Fruit fly (Drosophila melanogaster) whole organism, prepupa: ENCODE results near the gene CG3349.
A peak's percentile ranks its signal among the peaks of the same experiment; 100 is the strongest.

Experiments used
- Blimp-1 ChIP-seq: fragments of 200-800 bp; sonication (Bioruptor generic); optimal IDR thresholded peaks from 3 replicates; lab custom pipeline; 2017; ENCODE audit warnings: missing biosample characterization, missing genetic modification characterization, mild to moderate bottlenecking, moderate library complexity, missing genetic modification reagents
- CG10631 ChIP-seq: fragments of 200-800 bp; sonication (Bioruptor generic); optimal IDR thresholded peaks from 2 replicates; lab custom pipeline; 2016; ENCODE audit warnings: missing biosample characterization, missing genetic modification characterization
- CG10669 ChIP-seq: fragments of 200-800 bp; sonication (Bioruptor generic); optimal IDR thresholded peaks from 3 replicates; lab custom pipeline; 2018; ENCODE audit warnings: missing biosample characterization, mild to moderate bottlenecking, missing genetic modification characterization, moderate library complexity
- CG11294 ChIP-seq: fragments of 200-800 bp; sonication (Bioruptor generic); IDR thresholded peaks from 2 replicates; pipeline ENCODE4 v1.3.6; 2022; ENCODE audit warnings: missing biosample characterization, missing genetic modification characterization
- CG11762 ChIP-seq: fragments of 200-800 bp; sonication (Bioruptor generic); optimal IDR thresholded peaks from 3 replicates; lab custom pipeline; 2016; ENCODE audit warnings: missing biosample characterization, missing genetic modification characterization; ENCODE audit not compliant: insufficient read depth
- CG15336 ChIP-seq: fragments of 200-800 bp; sonication (Bioruptor generic); IDR thresholded peaks from 2 replicates; pipeline ENCODE4 v1.3.6; 2022; ENCODE audit warnings: missing biosample characterization, missing genetic modification characterization
- CG1621 ChIP-seq: fragments of 200-800 bp; sonication (Bioruptor generic); optimal IDR thresholded peaks from 3 replicates; lab custom pipeline; 2018; ENCODE audit warnings: missing biosample characterization, mild to moderate bottlenecking, missing genetic modification characterization
- CG16779 ChIP-seq: fragments of 200-800 bp; sonication (Bioruptor generic); optimal IDR thresholded peaks from 3 replicates; lab custom pipeline; 2017; ENCODE audit warnings: missing biosample characterization, mild to moderate bottlenecking, missing genetic modification characterization
- CG3032 ChIP-seq: fragments of 200-800 bp; optimal IDR thresholded peaks from 2 replicates; lab custom pipeline; 2019; ENCODE audit warnings: missing biosample characterization, mild to moderate bottlenecking, missing genetic modification characterization, moderate library complexity
- CG31627 ChIP-seq: fragments of 200-800 bp; sonication (Bioruptor generic); optimal IDR thresholded peaks from 3 replicates; lab custom pipeline; 2016; ENCODE audit warnings: missing biosample characterization, missing genetic modification characterization
- CG32006 ChIP-seq: fragments of 200-800 bp; sonication (Bioruptor generic); optimal IDR thresholded peaks from 3 replicates; lab custom pipeline; 2017; ENCODE audit warnings: missing biosample characterization, mild to moderate bottlenecking, missing genetic modification characterization
- CG34406 ChIP-seq: fragments of 200-800 bp; sonication (Bioruptor generic); optimal IDR thresholded peaks from 3 replicates; lab custom pipeline; 2016; ENCODE audit warnings: missing biosample characterization, missing genetic modification characterization
- CG3919 ChIP-seq: fragments of 200-800 bp; sonication (Bioruptor generic); optimal IDR thresholded peaks from 3 replicates; lab custom pipeline; 2016; ENCODE audit warnings: missing biosample characterization, missing genetic modification characterization
- CG4318 ChIP-seq: fragments of 200-800 bp; sonication (Bioruptor generic); optimal IDR thresholded peaks from 3 replicates; lab custom pipeline; 2017; ENCODE audit warnings: missing biosample characterization, mild to moderate bottlenecking, missing genetic modification characterization
- CG6808 ChIP-seq: fragments of 200-800 bp; sonication (Bioruptor generic); optimal IDR thresholded peaks from 3 replicates; lab custom pipeline; 2017; ENCODE audit warnings: missing biosample characterization, missing genetic modification characterization, mild to moderate bottlenecking, moderate library complexity, missing genetic modification reagents
- CG6854 ChIP-seq: fragments of 200-800 bp; sonication (Bioruptor generic); optimal IDR thresholded peaks from 2 replicates; lab custom pipeline; 2017; ENCODE audit warnings: missing biosample characterization, mild to moderate bottlenecking, missing genetic modification characterization
- CG7368 ChIP-seq: fragments of 200-800 bp; sonication (Bioruptor generic); optimal IDR thresholded peaks from 3 replicates; lab custom pipeline; 2016; ENCODE audit warnings: missing biosample characterization, missing genetic modification characterization
- CG8319 ChIP-seq: fragments of 200-800 bp; sonication (Bioruptor generic); optimal IDR thresholded peaks from 3 replicates; lab custom pipeline; 2016; ENCODE audit warnings: missing biosample characterization, missing genetic modification characterization
- CG8632 ChIP-seq: fragments of 200-800 bp; sonication (Bioruptor generic); optimal IDR thresholded peaks from 3 replicates; lab custom pipeline; 2016; ENCODE audit warnings: missing biosample characterization, missing genetic modification characterization
- Eip75B ChIP-seq: fragments of 200-800 bp; sonication (Bioruptor generic); optimal IDR thresholded peaks from 3 replicates; lab custom pipeline; 2016; ENCODE audit warnings: missing biosample characterization, missing genetic modification characterization
- Eip78C ChIP-seq: fragments of 200-800 bp; sonication (Bioruptor generic); peaks from one replicate; lab custom pipeline; 2016; ENCODE audit warnings: missing biosample characterization, missing genetic modification characterization
- Eip93F ChIP-seq: fragments of 200-800 bp; sonication (Bioruptor generic); optimal IDR thresholded peaks from 2 replicates; lab custom pipeline; 2016; ENCODE audit warnings: missing biosample characterization, mild to moderate bottlenecking, missing genetic modification characterization
- Ets96B ChIP-seq: fragments of 200-800 bp; optimal IDR thresholded peaks from 2 replicates; lab custom pipeline; 2019; ENCODE audit warnings: missing biosample characterization, mild to moderate bottlenecking, missing genetic modification characterization, moderate library complexity
- Gug ChIP-seq: fragments of 200-800 bp; sonication (Bioruptor generic); IDR thresholded peaks from 2 replicates; pipeline ENCODE4 v1.3.6; 2022; ENCODE audit warnings: missing biosample characterization, missing genetic modification characterization
- Hr39 ChIP-seq: fragments of 200-800 bp; sonication (Bioruptor generic); optimal IDR thresholded peaks from 2 replicates; lab custom pipeline; 2016; ENCODE audit warnings: missing biosample characterization, missing genetic modification characterization
- Hr4 ChIP-seq: fragments of 200-800 bp; sonication (Bioruptor generic); optimal IDR thresholded peaks from 3 replicates; lab custom pipeline; 2016; ENCODE audit warnings: missing biosample characterization, missing genetic modification characterization
- Lpt ChIP-seq: fragments of 200-800 bp; sonication (Bioruptor generic); optimal IDR thresholded peaks from 3 replicates; lab custom pipeline; 2016; ENCODE audit warnings: missing biosample characterization, missing genetic modification characterization
- Met ChIP-seq: fragments of 200-800 bp; sonication (Bioruptor generic); optimal IDR thresholded peaks from 3 replicates; lab custom pipeline; 2016; ENCODE audit warnings: missing biosample characterization, missing genetic modification characterization
- Sox102F ChIP-seq: fragments of 200-800 bp; sonication (Bioruptor generic); optimal IDR thresholded peaks from 2 replicates; lab custom pipeline; 2016; ENCODE audit warnings: missing biosample characterization, mild to moderate bottlenecking, missing genetic modification characterization
- Sox14 ChIP-seq: fragments of 200-800 bp; sonication (Bioruptor generic); optimal IDR thresholded peaks from 3 replicates; lab custom pipeline; 2016; ENCODE audit warnings: missing biosample characterization, missing genetic modification characterization
- Sox15 ChIP-seq: fragments of 200-800 bp; sonication (Bioruptor generic); optimal IDR thresholded peaks from 3 replicates; lab custom pipeline; 2016; ENCODE audit warnings: missing biosample characterization, missing genetic modification characterization
- achi ChIP-seq: fragments of 200-800 bp; sonication (Bioruptor generic); optimal IDR thresholded peaks from 3 replicates; lab custom pipeline; 2016; ENCODE audit warnings: missing biosample characterization, missing genetic modification characterization
- acj6 ChIP-seq: fragments of 200-800 bp; sonication (Bioruptor generic); optimal IDR thresholded peaks from 3 replicates; lab custom pipeline; 2016; ENCODE audit warnings: missing biosample characterization, missing genetic modification characterization
- dsx ChIP-seq: fragments of 200-800 bp; optimal IDR thresholded peaks from 3 replicates; lab custom pipeline; 2019; ENCODE audit warnings: missing biosample characterization, mild to moderate bottlenecking, missing genetic modification characterization, moderate library complexity; ENCODE audit not compliant: poor library complexity, severe bottlenecking
- fd85E ChIP-seq: fragments of 200-800 bp; sonication (Bioruptor generic); optimal IDR thresholded peaks from 3 replicates; lab custom pipeline; 2016; ENCODE audit warnings: missing biosample characterization, missing genetic modification characterization
- fkh ChIP-seq: fragments of 200-800 bp; sonication (Bioruptor generic); optimal IDR thresholded peaks from 3 replicates; lab custom pipeline; 2017; ENCODE audit warnings: missing biosample characterization, mild to moderate bottlenecking, missing genetic modification characterization, moderate library complexity
- lz ChIP-seq: fragments of 200-800 bp; sonication (Bioruptor generic); optimal IDR thresholded peaks from 3 replicates; lab custom pipeline; 2016; ENCODE audit warnings: missing biosample characterization, missing genetic modification characterization
- net ChIP-seq: fragments of 200-800 bp; sonication (Bioruptor generic); optimal IDR thresholded peaks from 3 replicates; lab custom pipeline; 2016; ENCODE audit warnings: missing biosample characterization, missing genetic modification characterization
- pdm3 ChIP-seq: fragments of 200-800 bp; sonication (Bioruptor generic); optimal IDR thresholded peaks from 3 replicates; lab custom pipeline; 2016; ENCODE audit warnings: missing biosample characterization, missing genetic modification characterization
- spab ChIP-seq: fragments of 200-800 bp; sonication (Bioruptor generic); optimal IDR thresholded peaks from 2 replicates; lab custom pipeline; 2017; ENCODE audit warnings: missing biosample characterization, mild to moderate bottlenecking, missing genetic modification characterization, missing genetic modification reagents
- ss ChIP-seq, 2 experiments: fragments of 200-800 bp; sonication (Bioruptor generic); optimal IDR thresholded peaks; 2 replicates in 1 of 2; 3 replicates in 1 of 2; lab custom pipeline; 2017 to 2018; ENCODE audit warnings: mild to moderate bottlenecking in 2 of 2, missing biosample characterization in 2 of 2, missing genetic modification characterization in 2 of 2, moderate library complexity in 1 of 2
- svp ChIP-seq: fragments of 200-800 bp; sonication (Bioruptor generic); peaks from one replicate; lab custom pipeline; 2016; ENCODE audit warnings: missing biosample characterization, missing genetic modification characterization
- vri ChIP-seq: fragments of 200-800 bp; sonication (Bioruptor generic); optimal IDR thresholded peaks from 3 replicates; lab custom pipeline; 2016; ENCODE audit warnings: missing biosample characterization, mild to moderate bottlenecking, missing genetic modification characterization

The CG3349 gene

dm6 chr3L:14989879-14990278 is 10.5 kb downstream of the CG3349 start:
- TF ChIP-seq net (GFP tag; lab: Kevin White, UChicago), result no peak
- peak; percentile 91 for TF ChIP-seq svp

DNA sequence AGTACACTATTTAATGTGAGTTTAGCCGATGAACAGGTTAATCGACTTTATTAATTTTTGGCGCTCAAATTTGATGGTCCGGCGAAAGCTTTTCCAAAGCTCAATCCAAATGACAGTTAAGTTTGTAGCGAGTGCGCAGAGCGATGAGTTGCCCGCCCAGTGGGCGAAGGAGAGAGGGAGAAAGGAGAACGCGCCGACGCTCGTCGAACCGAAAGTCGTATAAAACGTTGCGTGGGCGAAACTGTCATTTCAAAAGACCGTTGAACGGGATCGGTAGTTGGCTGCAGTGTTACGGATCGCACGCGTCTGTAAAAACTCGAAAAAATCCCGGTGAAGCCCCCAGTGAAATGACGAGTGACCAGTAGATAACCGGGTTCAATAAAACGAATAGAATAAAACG is 12.6 kb downstream of the CG3349 start, which contains the start of gene Zip71B:
Zip71B (plus strand) TSS at position 265 of the 400 bp plus-strand sequence.
- TF ChIP-seq Sox102F (GFP tag; lab: Kevin White, UChicago), result no peak
- TF ChIP-seq Eip78C, result no peak
- no peak for TF ChIP-seq CG6808 (GFP tag; lab: Kevin White, UChicago)
- no peak for TF ChIP-seq CG10669 (GFP tag; lab: Kevin White, UChicago)
- peak; percentile 91 for TF ChIP-seq achi
- peak; percentile 25 for TF ChIP-seq vri (GFP tag; lab: Kevin White, UChicago)
- peak; percentile 55 for TF ChIP-seq CG6854 (GFP tag; lab: Kevin White, UChicago)
- no peak for TF ChIP-seq CG7368 (GFP tag; lab: Kevin White, UChicago)

dm6 chr3L:14992807-14993206 is 13.4 kb downstream of the CG3349 start:
- TF ChIP-seq net (GFP tag; lab: Kevin White, UChicago), result no peak
- no peak for TF ChIP-seq Eip75B (GFP tag; lab: Kevin White, UChicago)
- no peak for TF ChIP-seq CG1621 (tag; lab: Kevin White, UChicago)
- TF ChIP-seq Blimp-1 (GFP tag; lab: Kevin White, UChicago), result no peak
- no peak for TF ChIP-seq CG31627 (GFP tag; lab: Kevin White, UChicago)
- no peak for TF ChIP-seq CG6808 (GFP tag; lab: Kevin White, UChicago)
- TF ChIP-seq fkh, result peak; percentile 55
- no peak for TF ChIP-seq spab (GFP tag; lab: Kevin White, UChicago)
- no peak for TF ChIP-seq ss (GFP tag; optimal IDR thresholded peaks at IDR 0.05; lab: Kevin White, UChicago)
- no peak for TF ChIP-seq CG8319 (GFP tag; lab: Kevin White, UChicago)
- TF ChIP-seq vri (GFP tag; lab: Kevin White, UChicago), result peak; percentile 76
- TF ChIP-seq Hr39 (GFP tag; lab: Kevin White, UChicago), result no peak
- peak; percentile 75 for TF ChIP-seq svp
- TF ChIP-seq CG3032 (tag; lab: Kevin White, UChicago), result no peak
- no peak for TF ChIP-seq CG4318

DNA sequence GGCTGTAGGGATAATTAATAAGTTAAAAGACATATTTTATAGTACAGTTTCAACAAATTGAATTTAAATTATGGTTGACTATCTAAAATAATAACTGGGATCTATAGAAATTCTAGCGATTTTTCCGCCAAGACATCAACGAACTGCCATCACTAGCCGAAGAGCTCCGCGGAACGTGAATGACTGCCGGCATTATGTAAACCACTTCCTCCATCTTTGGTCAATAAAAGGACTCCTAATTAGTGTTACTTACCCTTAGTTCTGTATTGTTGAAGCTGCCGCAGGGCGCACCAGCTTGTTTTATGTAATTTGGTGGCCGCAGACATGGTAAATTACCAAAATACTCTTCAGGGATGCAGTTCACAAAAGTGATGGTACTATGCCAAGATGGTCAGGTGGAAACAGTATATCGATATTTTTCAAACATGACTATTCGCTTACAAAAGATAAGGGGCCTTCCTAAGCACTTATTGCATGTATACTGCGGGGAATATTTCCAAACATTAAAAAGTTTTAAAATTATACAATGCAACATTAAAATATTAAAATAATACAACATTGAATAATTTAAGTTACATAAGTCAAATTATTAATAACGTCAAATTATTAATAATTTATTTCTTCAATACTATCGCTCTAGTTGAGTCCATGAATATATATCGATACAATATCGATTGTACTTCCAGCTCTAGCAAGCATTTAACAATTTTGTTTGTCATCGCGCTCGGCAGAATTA is 20.0 kb downstream of the CG3349 start, which contains the start of the genes mRpL39 and Prosbeta2:
mRpL39 (minus strand) TSS at position 383 of the 736 bp plus-strand sequence.
Prosbeta2 (plus strand) TSS at position 668 of the 736 bp plus-strand sequence.
- no peak for TF ChIP-seq lz
- TF ChIP-seq CG31627 (GFP tag; lab: Kevin White, UChicago), result no peak
- no peak for TF ChIP-seq Eip75B (GFP tag; lab: Kevin White, UChicago)
- no peak for TF ChIP-seq fd85E (GFP tag; lab: Kevin White, UChicago)
- no peak for TF ChIP-seq pdm3
- TF ChIP-seq CG16779 (tag; lab: Kevin White, UChicago), result no peak
- peak; percentile 56; the same call in 1 of the 2 replicates for TF ChIP-seq CG11294 (GFP tag; lab: Robert Waterston, UW)
- TF ChIP-seq Sox15 (GFP tag; lab: Kevin White, UChicago), result no peak
- TF ChIP-seq acj6 (GFP tag; lab: Kevin White, UChicago), result no peak
- TF ChIP-seq svp, result peak; percentile 55
- TF ChIP-seq CG11762 (GFP tag; lab: Kevin White, UChicago), result peak; percentile 51
- peak; percentile 63 for TF ChIP-seq CG10631 (GFP tag; lab: Kevin White, UChicago)
- peak; percentile 36 for TF ChIP-seq Eip78C
- TF ChIP-seq Gug (GFP tag; lab: Robert Waterston, UW), result peak; percentile 27; the same call in 1 of the 2 replicates
- peak; percentile 29 for TF ChIP-seq CG10669 (GFP tag; lab: Kevin White, UChicago)
- peak; percentile 29 for TF ChIP-seq Ets96B
- no peak for TF ChIP-seq CG34406
- TF ChIP-seq dsx, result no peak
- no peak for TF ChIP-seq CG3919 (GFP tag; lab: Kevin White, UChicago)
- no peak for TF ChIP-seq Eip93F (GFP tag; lab: Kevin White, UChicago)
- no peak for TF ChIP-seq Sox14 (GFP tag; lab: Kevin White, UChicago)
- no peak for TF ChIP-seq CG6854 (GFP tag; lab: Kevin White, UChicago)
- TF ChIP-seq Met (GFP tag; lab: Kevin White, UChicago), result no peak
- TF ChIP-seq Lpt (GFP tag; lab: Kevin White, UChicago), result peak; percentile 23
- TF ChIP-seq Hr4 (GFP tag; lab: Kevin White, UChicago), result no peak
- no peak for TF ChIP-seq Sox102F (GFP tag; lab: Kevin White, UChicago)
- TF ChIP-seq CG8632, result no peak
- peak; percentile 38; the same call in 1 of the 2 replicates for TF ChIP-seq CG15336 (GFP tag; lab: Robert Waterston, UW)
- no peak for TF ChIP-seq Blimp-1 (GFP tag; lab: Kevin White, UChicago)
- TF ChIP-seq net (GFP tag; lab: Kevin White, UChicago), result no peak
- no peak for TF ChIP-seq CG32006 (GFP tag; lab: Kevin White, UChicago)
